Worm (Caenorhabditis elegans): ENCODE results near the gene sra-12.

DNA sequence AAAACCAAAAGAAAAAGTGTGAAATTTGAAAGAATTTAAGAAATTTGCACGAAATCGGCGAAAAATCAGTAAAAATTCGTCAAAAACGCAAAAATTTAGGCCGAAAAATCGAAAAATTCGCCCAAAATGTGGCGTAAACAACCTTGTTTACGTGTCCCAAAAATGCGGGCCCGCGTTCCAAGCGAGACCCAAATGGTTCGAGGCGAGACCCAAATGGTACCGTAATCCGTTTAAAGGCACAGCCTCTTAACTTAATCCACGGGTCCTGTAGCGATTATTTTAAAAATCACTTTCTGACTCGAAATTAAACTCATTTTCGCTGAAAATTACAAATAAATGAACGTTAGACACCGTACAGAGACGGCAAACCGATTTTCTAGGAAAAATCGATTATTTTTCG lies 31.1 kb upstream of the sra-12 start:
- no peak for TF ChIP-seq ama-1 (optimal IDR thresholded peaks at IDR 0.05)
- no peak for TF ChIP-seq F13C5.2 (tag; optimal IDR thresholded peaks at IDR 0.05)
- no peak for TF ChIP-seq tbx-37 (GFP tag; conservative IDR thresholded peaks at IDR 0.05)
- TF ChIP-seq tbx-11 (GFP tag; IDR thresholded peaks at IDR 0.05): no peak
- no peak for TF ChIP-seq flt-1 (GFP tag; IDR thresholded peaks at IDR 0.05)
- TF ChIP-seq B0310.2 (tag; optimal IDR thresholded peaks at IDR 0.05): no peak
- TF ChIP-seq hnd-1 (tag; optimal IDR thresholded peaks at IDR 0.05): no peak
- TF ChIP-seq pes-1 (GFP tag; IDR thresholded peaks at IDR 0.05): no peak
